Worm (Caenorhabditis elegans): Measurements from ENCODE around the gene B0462.4.

The B0462.4 gene

ce11 chrV:18331086-18331485 lies at the start of gene B0462.4:
B0462.4 (minus strand) TSS chrV:18331186.
- TF ChIP-seq ceh-63 (GFP tag; optimal IDR thresholded peaks at IDR 0.05) (no peak), lin-39 (tag; optimal IDR thresholded peaks at IDR 0.05) (no peak), lir-3 (tag; optimal IDR thresholded peaks at IDR 0.05; ENCODE audit: poor library complexity) (no peak), swsn-7 (tag; optimal IDR thresholded peaks at IDR 0.05) (no peak), efl-1 (optimal IDR thresholded peaks at IDR 0.05) (no peak), efl-1 (GFP tag; optimal IDR thresholded peaks at IDR 0.05 in 1 of 2) (peak in 1 of 2 experiments; percentile 38)

- TF ChIP-seq fkh-8 (tag; optimal IDR thresholded peaks at IDR 0.05), result no peak
- TF ChIP-seq ets-5 (GFP tag; IDR thresholded peaks at IDR 0.05), result no peak
- no peak for TF ChIP-seq ceh-8 (GFP tag; optimal IDR thresholded peaks at IDR 0.05)
- no peak for TF ChIP-seq nhr-71 (tag; optimal IDR thresholded peaks at IDR 0.05)
- no peak for TF ChIP-seq ama-1 (optimal IDR thresholded peaks at IDR 0.05)
- TF ChIP-seq tbx-2 (tag; optimal IDR thresholded peaks at IDR 0.05), result no peak
These were observed 47.8 kb upstream of the B0462.4 start, which contains the start of gene Y51A2B.8 for ce11 chrV:18378819-18379218. Y51A2B.8 (plus strand) TSS chrV:18379119.

ce11 chrV:18375551-18375950 lies 44.6 kb upstream of the B0462.4 start:
- TF ChIP-seq elt-2 (tag; optimal IDR thresholded peaks at IDR 0.05) (no peak), unc-98 (GFP tag; IDR thresholded peaks at IDR 0.05) (no peak), lsy-2 (tag; optimal IDR thresholded peaks at IDR 0.05) (no peak), ama-1 (optimal IDR thresholded peaks at IDR 0.05) (no peak), fkh-4 (tag; optimal IDR thresholded peaks at IDR 0.05; ENCODE audit: borderline replicate concordance) (no peak), dsc-1 (tag; optimal IDR thresholded peaks at IDR 0.05) (no peak), nhr-71 (tag; optimal IDR thresholded peaks at IDR 0.05) (no peak), hpl-2 (GFP tag; optimal IDR thresholded peaks at IDR 0.05) (no peak), ztf-4 (tag; optimal IDR thresholded peaks at IDR 0.05) (no peak), nhr-20 (tag; optimal IDR thresholded peaks at IDR 0.05) (no peak), mdl-1 (tag; optimal IDR thresholded peaks at IDR 0.05) (no peak), elt-3 (tag; optimal IDR thresholded peaks at IDR 0.05) (no peak)

- TF ChIP-seq sox-4 (tag; optimal IDR thresholded peaks at IDR 0.05) (no peak), C34B4.2 (tag; optimal IDR thresholded peaks at IDR 0.05) (no peak), ces-1 (GFP tag; optimal IDR thresholded peaks at IDR 0.05) (no peak), ceh-88 (GFP tag; IDR thresholded peaks at IDR 0.05) (no peak), sup-37 (GFP tag; optimal IDR thresholded peaks at IDR 0.05) (no peak), elt-3 (tag; optimal IDR thresholded peaks at IDR 0.05) (no peak), irx-1 (tag; optimal IDR thresholded peaks at IDR 0.05) (no peak), skn-1 (tag; optimal IDR thresholded peaks at IDR 0.05) (no peak), zag-1 (tag; optimal IDR thresholded peaks at IDR 0.05) (no peak), nhr-11 (tag; optimal IDR thresholded peaks at IDR 0.05) (no peak), aly-2 (tag; optimal IDR thresholded peaks at IDR 0.05) (no peak), hlh-17 (GFP tag; optimal IDR thresholded peaks at IDR 0.05; ENCODE audit: borderline replicate concordance) (no peak), fkh-8 (tag; optimal IDR thresholded peaks at IDR 0.05) (no peak), nhr-47 (tag; optimal IDR thresholded peaks at IDR 0.05) (no peak), nhr-28 (tag; optimal IDR thresholded peaks at IDR 0.05) (no peak), pag-3 (tag; optimal IDR thresholded peaks at IDR 0.05; ENCODE audit: borderline replicate concordance, insufficient read depth) (no peak), nhr-237 (tag; optimal IDR thresholded peaks at IDR 0.05) (no peak)
These were observed 43.2 kb upstream of the B0462.4 start, which contains the start of gene Y51A2B.2 for ce11 chrV:18374194-18374593. Y51A2B.2 (plus strand) TSS chrV:18374494.

- TF ChIP-seq lin-35 (GFP tag; optimal IDR thresholded peaks at IDR 0.05), result peak in 1 of 2 experiments; percentile 30
- TF ChIP-seq blmp-1 (tag; optimal IDR thresholded peaks at IDR 0.05), result no peak
- TF ChIP-seq elt-3 (tag; optimal IDR thresholded peaks at IDR 0.05), result peak in 2 of 6 experiments; percentile 23 to 25
- peak; percentile 82 for TF ChIP-seq elt-2 (tag; optimal IDR thresholded peaks at IDR 0.05)
These were observed 40.6 kb upstream of the B0462.4 start, which contains the start of gene C08E8.4 for ce11 chrV:18371579-18371978. C08E8.4 (plus strand) TSS chrV:18371846.
